Fruit fly (Drosophila melanogaster): ENCODE results near the gene Prp4k.

Gene Prp4k

DNA sequence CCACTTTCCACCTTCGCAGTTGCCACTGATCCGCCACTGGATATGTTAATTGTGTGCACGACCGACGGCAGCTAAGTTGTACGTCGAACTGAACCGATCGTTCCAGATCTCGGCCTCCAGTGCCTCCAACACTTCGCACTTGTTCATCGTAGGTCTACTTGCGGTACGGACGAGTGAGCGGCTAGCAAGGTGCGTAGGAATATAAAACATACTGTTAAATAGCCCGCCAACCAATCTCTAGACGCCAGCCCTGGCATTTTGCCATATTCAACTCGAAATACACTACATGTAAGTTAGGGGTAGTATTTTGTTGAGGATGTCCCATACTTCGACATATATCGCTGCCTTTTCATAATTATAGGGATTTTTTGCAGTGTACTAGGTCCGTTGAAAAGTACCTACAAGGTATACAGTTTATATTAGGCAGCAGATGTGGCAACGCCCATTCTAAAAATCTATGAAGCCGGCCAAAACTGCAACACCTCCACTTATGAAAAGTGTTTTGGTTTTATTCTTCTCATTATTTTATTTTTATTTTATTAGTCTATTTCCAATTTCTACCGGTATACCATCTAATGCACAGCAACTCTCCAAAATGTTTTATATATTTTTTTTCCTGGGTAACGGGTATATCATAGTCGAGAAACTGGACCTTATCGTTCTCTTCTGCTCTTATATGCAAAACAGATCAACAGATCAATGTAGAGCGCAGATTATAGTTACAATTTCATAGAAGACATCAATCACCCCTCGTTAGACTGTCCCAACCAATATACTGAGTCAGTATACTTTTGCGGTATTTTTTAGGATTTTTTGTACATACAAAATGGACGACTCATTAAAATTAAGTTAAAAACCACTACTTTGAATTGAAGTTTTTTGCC lies 12.0 kb upstream of the Prp4k start, which contains the start of the genes pyx and CG33229:
pyx (minus strand) TSS at position 51 of the 884 bp plus-strand sequence.
CG33229 (plus strand) TSS at position 834 of the 884 bp plus-strand sequence.
- TF ChIP-seq CG13204 (GFP tag; optimal IDR thresholded peaks at IDR 0.05) (no peak), EcR (GFP tag; optimal IDR thresholded peaks at IDR 0.05) (no peak), CG10348 (GFP tag; IDR thresholded peaks at IDR 0.05) (no peak; the same call in none of the 2 replicates), CG4496 (GFP tag; IDR thresholded peaks at IDR 0.05) (peak; percentile 73; the same call in 2 of the 3 replicates), D1 (tag; optimal IDR thresholded peaks at IDR 0.05) (no peak), Pif1A (GFP tag; optimal IDR thresholded peaks at IDR 0.05) (peak; percentile 66), Pif1B (GFP tag; optimal IDR thresholded peaks at IDR 0.05) (no peak), Snoo (tag; optimal IDR thresholded peaks at IDR 0.05) (peak; percentile 67), fd96Ca (GFP tag; IDR thresholded peaks at IDR 0.05) (peak; percentile 85), CG34367 (tag; optimal IDR thresholded peaks at IDR 0.05) (peak; percentile 70), CG14655 (GFP tag; optimal IDR thresholded peaks at IDR 0.05) (peak; percentile 88), CG8301 (tag; optimal IDR thresholded peaks at IDR 0.05) (peak; percentile 78), CG15710 (tag; optimal IDR thresholded peaks at IDR 0.05) (peak; percentile 76), CG9948 (tag; optimal IDR thresholded peaks at IDR 0.05) (peak; percentile 74), gl (tag; optimal IDR thresholded peaks at IDR 0.05) (no peak), CG32121 (GFP tag; IDR thresholded peaks at IDR 0.05) (peak; percentile 81), CG12605 (GFP tag; IDR thresholded peaks at IDR 0.05) (peak; percentile 57; the same call in 1 of the 2 replicates), rn (GFP tag; IDR thresholded peaks at IDR 0.05) (peak; percentile 36; the same call in 1 of the 2 replicates), CG8159 (tag; optimal IDR thresholded peaks at IDR 0.05) (peak; percentile 81), Ets98B (GFP tag; IDR thresholded peaks at IDR 0.05) (peak; percentile 73), CG17806 (tag; optimal IDR thresholded peaks at IDR 0.05) (peak; percentile 68)

DNA sequence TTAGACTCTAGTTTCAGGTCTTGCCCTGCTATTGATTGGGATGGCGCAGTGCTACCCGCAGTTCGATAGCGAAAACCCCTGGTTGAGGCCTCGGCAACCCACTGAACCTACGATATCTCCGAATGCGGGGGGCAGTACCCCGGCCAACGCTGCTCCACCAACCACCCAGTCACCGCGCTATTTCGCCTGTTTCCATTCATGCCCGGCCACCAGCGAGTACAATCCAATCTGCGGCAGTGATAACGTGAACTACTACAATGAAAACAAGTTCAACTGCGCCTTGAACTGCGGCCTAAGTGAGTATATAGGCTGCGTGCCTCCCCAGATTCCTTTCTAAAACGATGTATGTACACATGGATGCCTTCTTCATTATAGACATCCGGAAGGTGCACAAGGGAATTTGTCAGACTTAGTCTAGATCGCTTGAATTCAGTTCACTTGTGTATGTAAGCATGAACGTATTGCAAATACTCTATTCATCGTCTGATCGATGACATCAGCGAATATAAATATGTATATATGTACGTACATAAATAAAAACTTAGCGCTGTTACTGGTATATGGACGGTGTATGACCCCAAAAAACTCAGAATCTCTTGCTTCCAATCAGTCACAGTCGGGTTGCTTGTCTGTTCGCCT lies 6.3 kb upstream of the Prp4k start, which contains the start of gene CG13877:
CG13877 (plus strand) TSS at position 589 of the 639 bp plus-strand sequence.
- TF ChIP-seq CG8301 (tag; optimal IDR thresholded peaks at IDR 0.05): no peak
- TF ChIP-seq CG4496 (GFP tag; IDR thresholded peaks at IDR 0.05): no peak
- no peak for TF ChIP-seq Ets98B (GFP tag; IDR thresholded peaks at IDR 0.05)
- no peak for TF ChIP-seq CG8159 (tag; optimal IDR thresholded peaks at IDR 0.05)
- peak; percentile 50 for TF ChIP-seq EcR (GFP tag; optimal IDR thresholded peaks at IDR 0.05)
- no peak for TF ChIP-seq CG17806 (tag; optimal IDR thresholded peaks at IDR 0.05)

dm6 chr3L:216325-216724 lies 5.1 kb upstream of the Prp4k start, which contains the start of gene Kaz1-ORFB:
Gene Kaz1-ORFB, plus strand, starts transcription at chr3L:216625.
- TF ChIP-seq CG8301 (tag; optimal IDR thresholded peaks at IDR 0.05): no peak
- TF ChIP-seq CG10348 (GFP tag; IDR thresholded peaks at IDR 0.05): no peak
- no peak for TF ChIP-seq rn (GFP tag; IDR thresholded peaks at IDR 0.05)
- TF ChIP-seq CG32121 (GFP tag; IDR thresholded peaks at IDR 0.05): no peak
- no peak for TF ChIP-seq CG8159 (tag; optimal IDR thresholded peaks at IDR 0.05)
- TF ChIP-seq Ets98B (GFP tag; IDR thresholded peaks at IDR 0.05): no peak
- no peak for TF ChIP-seq fd96Ca (GFP tag; IDR thresholded peaks at IDR 0.05)
- TF ChIP-seq CG34367 (tag; optimal IDR thresholded peaks at IDR 0.05): no peak
- TF ChIP-seq CG13204 (GFP tag; optimal IDR thresholded peaks at IDR 0.05): no peak
- TF ChIP-seq Pif1A (GFP tag; optimal IDR thresholded peaks at IDR 0.05): no peak

DNA sequence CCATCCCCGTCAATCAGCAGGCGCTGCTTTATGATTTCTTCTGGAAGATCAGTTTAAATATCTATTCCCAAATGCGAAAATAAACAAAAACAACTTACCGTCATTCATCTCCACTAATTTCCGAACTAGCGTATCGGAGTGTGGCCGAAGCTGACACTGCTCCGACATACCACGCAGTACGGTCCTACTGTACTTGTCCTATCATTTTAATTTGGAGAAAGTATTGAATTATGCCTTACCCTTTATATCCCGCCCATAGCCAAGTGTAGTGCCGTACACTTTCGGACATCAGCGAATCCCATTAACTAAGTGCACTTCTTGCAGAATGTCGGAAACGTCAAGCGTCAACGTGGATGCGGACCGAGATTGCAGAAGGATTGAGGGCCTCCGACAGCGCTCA lies 1.3 kb upstream of the Prp4k start, which contains the start of the genes thoc7 and Dis3l2:
thoc7 (minus strand) TSS at position 168 of the 400 bp plus-strand sequence.
Dis3l2 (plus strand) TSS at position 190 of the 400 bp plus-strand sequence.
- TF ChIP-seq CG8301 (tag; optimal IDR thresholded peaks at IDR 0.05) (no peak), CG10348 (GFP tag; IDR thresholded peaks at IDR 0.05) (no peak), CG9948 (tag; optimal IDR thresholded peaks at IDR 0.05) (no peak), CG12605 (GFP tag; IDR thresholded peaks at IDR 0.05) (no peak), CG4496 (GFP tag; IDR thresholded peaks at IDR 0.05) (no peak), fd96Ca (GFP tag; IDR thresholded peaks at IDR 0.05) (no peak), CG34367 (tag; optimal IDR thresholded peaks at IDR 0.05) (no peak), gl (tag; optimal IDR thresholded peaks at IDR 0.05) (no peak), Pif1A (GFP tag; optimal IDR thresholded peaks at IDR 0.05) (no peak), CG8159 (tag; optimal IDR thresholded peaks at IDR 0.05) (no peak), Ets98B (GFP tag; IDR thresholded peaks at IDR 0.05) (no peak), CG13204 (GFP tag; optimal IDR thresholded peaks at IDR 0.05) (no peak)

DNA sequence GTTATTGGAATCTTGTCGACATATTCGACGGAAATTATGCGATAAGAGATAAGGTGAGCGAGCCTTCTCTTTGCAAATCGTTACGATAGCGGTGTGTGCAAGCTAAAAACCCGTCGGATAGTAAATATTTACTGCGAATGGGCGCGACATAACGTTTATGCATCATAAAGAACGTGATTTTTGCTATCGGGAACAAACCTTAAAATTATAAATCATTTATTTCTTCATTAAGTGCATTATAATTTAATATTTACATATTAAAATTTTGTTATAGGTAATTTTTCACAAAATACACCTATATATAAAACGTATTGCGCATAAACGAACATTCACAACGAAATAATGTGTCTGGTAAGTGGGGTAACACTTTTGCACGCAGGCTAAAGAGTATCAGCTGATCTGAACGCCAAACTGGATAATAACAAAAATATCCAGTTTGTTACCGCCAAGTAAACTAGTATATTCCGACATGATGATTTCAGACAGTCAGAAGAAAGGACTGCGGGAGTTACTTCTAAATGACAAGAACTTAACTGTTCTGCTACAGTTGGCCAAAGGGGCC lies 5.5 kb downstream of the Prp4k start, which contains the start of the genes Gk1 and CG13876:
Gk1 (minus strand) TSS at position 122 of the 562 bp plus-strand sequence.
CG13876 (plus strand) TSS at position 412 of the 562 bp plus-strand sequence.
- TF ChIP-seq CG8159 (tag; optimal IDR thresholded peaks at IDR 0.05) (peak; percentile 98), Snoo (tag; optimal IDR thresholded peaks at IDR 0.05) (peak; percentile 94), CG13204 (GFP tag; optimal IDR thresholded peaks at IDR 0.05) (no peak), Pif1B (GFP tag; optimal IDR thresholded peaks at IDR 0.05) (no peak), Pif1A (GFP tag; optimal IDR thresholded peaks at IDR 0.05) (no peak), CG34367 (tag; optimal IDR thresholded peaks at IDR 0.05) (peak; percentile 96), rn (GFP tag; IDR thresholded peaks at IDR 0.05) (peak; percentile 88), CG12605 (GFP tag; IDR thresholded peaks at IDR 0.05) (peak; percentile 97), CG4496 (GFP tag; IDR thresholded peaks at IDR 0.05) (peak; percentile 96), CG10348 (GFP tag; IDR thresholded peaks at IDR 0.05) (peak; percentile 64; the same call in 1 of the 2 replicates), CG14655 (GFP tag; optimal IDR thresholded peaks at IDR 0.05) (no peak), Ets98B (GFP tag; IDR thresholded peaks at IDR 0.05) (peak; percentile 97), gl (tag; optimal IDR thresholded peaks at IDR 0.05) (peak; percentile 92), EcR (GFP tag; optimal IDR thresholded peaks at IDR 0.05) (peak; percentile 59), CG9948 (tag; optimal IDR thresholded peaks at IDR 0.05) (peak; percentile 94), CG17806 (tag; optimal IDR thresholded peaks at IDR 0.05) (peak; percentile 96), CG8301 (tag; optimal IDR thresholded peaks at IDR 0.05) (peak; percentile 96), CG32121 (GFP tag; IDR thresholded peaks at IDR 0.05) (peak; percentile 97), fd96Ca (GFP tag; IDR thresholded peaks at IDR 0.05) (peak; percentile 90), CG15710 (tag; optimal IDR thresholded peaks at IDR 0.05) (peak; percentile 98), D1 (tag; optimal IDR thresholded peaks at IDR 0.05) (no peak)

Measured in whole organism, pupa.